Worm (Caenorhabditis elegans) whole organism, L3 larva: ENCODE data around the gene grd-4.

Experiments
- nfya-1 ChIP-seq: sonication (generic microtip); optimal IDR thresholded peaks from 2 replicates; lab custom pipeline; 2017; ENCODE audit warnings: missing genetic modification characterization, mild to moderate bottlenecking, missing compliant biosample characterization, antibody characterized with exemption, moderate library complexity; ENCODE audit not compliant: insufficient read depth
- ztf-4 ChIP-seq: fragments of 150-350 bp; optimal IDR thresholded peaks from 2 replicates; lab custom pipeline; 2014; ENCODE audit warnings: missing biosample characterization, missing genetic modification characterization

DNA sequence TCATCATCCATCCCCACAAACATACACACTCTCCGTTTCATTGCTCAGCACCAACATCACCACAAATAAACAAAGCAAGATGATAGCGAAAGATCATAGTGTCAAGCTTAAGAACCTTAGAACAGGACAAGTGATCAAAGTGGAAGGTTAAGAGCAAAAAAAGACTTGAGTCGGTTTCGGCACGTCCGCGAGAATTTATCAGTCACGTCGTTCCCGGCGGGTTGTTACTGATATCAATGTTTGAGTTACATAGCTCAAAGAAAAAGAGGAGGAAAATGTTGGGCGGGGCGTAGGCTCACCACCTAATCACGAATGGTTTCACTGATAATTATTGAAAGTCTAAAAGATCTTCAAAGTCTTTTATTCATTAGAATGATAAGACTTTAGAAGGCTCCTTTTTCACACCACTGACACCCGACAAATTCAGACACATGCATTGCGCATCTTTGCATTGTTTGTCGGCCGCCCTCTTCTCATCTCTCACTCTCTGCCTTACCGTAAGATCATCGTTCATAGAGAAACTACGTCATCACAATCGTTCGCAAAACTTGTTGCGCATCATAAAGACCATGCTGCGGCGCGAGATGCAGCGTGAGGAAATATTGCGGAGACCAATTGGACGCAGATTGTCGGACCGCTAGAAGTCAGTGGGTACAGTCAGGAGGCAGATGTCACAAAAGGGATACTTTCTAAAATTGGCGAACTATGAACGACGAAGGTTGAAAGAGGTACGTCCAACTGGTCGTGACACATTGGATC is 23.8 kb upstream of the grd-4 start:
- peak; percentile 59 for TF ChIP-seq ztf-4 (tag; lab: Kevin White, UChicago)
- TF ChIP-seq nfya-1 (tag; lab: Kevin White, UChicago) = peak; percentile 66
